Worm (Caenorhabditis elegans): ENCODE results near the gene F59B10.4.

F59B10.4 gene

ce11 chrII:10464230-10464920 is 54.5 kb downstream of the F59B10.4 start, which contains the start of the genes ZK673.6 and sdz-37:
Gene ZK673.6 (minus strand): TSS chrII:10464330.
Gene sdz-37 (plus strand): TSS chrII:10464870.
- TF ChIP-seq cog-1 (tag; optimal IDR thresholded peaks at IDR 0.05) (no peak), T22C8.4 (GFP tag; IDR thresholded peaks at IDR 0.05) (no peak), tab-1 (GFP tag; IDR thresholded peaks at IDR 0.05) (no peak), flt-1 (GFP tag; IDR thresholded peaks at IDR 0.05) (no peak), ztf-29 (GFP tag; IDR thresholded peaks at IDR 0.05) (no peak), ref-1 (GFP tag; conservative IDR thresholded peaks at IDR 0.05) (no peak), klf-2 (GFP tag; conservative IDR thresholded peaks at IDR 0.05) (no peak), med-1 (GFP tag; optimal IDR thresholded peaks at IDR 0.05; ENCODE audit: insufficient read depth) (no peak), ztf-23 (GFP tag; IDR thresholded peaks at IDR 0.05) (no peak)
